Worm (Caenorhabditis elegans) whole organism, mixed stage, embryonic: ENCODE results near the gene Y38H6C.24.

ENCODE experiments used
- elt-1 ChIP-seq: sonication (generic microtip); optimal IDR thresholded peaks from 2 replicates; lab custom pipeline; 2017; ENCODE audit warnings: missing genetic modification characterization, mild to moderate bottlenecking, missing compliant biosample characterization, antibody characterized with exemption, moderate library complexity, borderline replicate concordance; ENCODE audit not compliant: insufficient read depth
- elt-3 ChIP-seq: fragments of 150-350 bp; optimal IDR thresholded peaks from 2 replicates; lab custom pipeline; 2014; ENCODE audit warnings: missing biosample characterization, missing genetic modification characterization
- ham-2 ChIP-seq: fragments of 200-800 bp; sonication (Bioruptor generic); optimal IDR thresholded peaks from 2 replicates; lab custom pipeline; 2018; ENCODE audit warnings: mild to moderate bottlenecking, missing genetic modification characterization, missing compliant biosample characterization
- mep-1 ChIP-seq: fragments of 150-350 bp; optimal IDR thresholded peaks from 2 replicates; lab custom pipeline; 2017; ENCODE audit warnings: missing biosample characterization, missing genetic modification reagents, missing genetic modification characterization, inconsistent platforms
- mls-2 ChIP-seq: sonication (generic microtip); optimal IDR thresholded peaks from 2 replicates; lab custom pipeline; 2016; ENCODE audit warnings: mild to moderate bottlenecking, missing genetic modification characterization, moderate library complexity, missing compliant biosample characterization
- nhr-76 ChIP-seq: sonication (generic microtip); optimal IDR thresholded peaks from 2 replicates; lab custom pipeline; 2017; ENCODE audit warnings: missing biosample characterization, missing genetic modification characterization
- unc-39 ChIP-seq: fragments of 150-350 bp; optimal IDR thresholded peaks from 2 replicates; lab custom pipeline; 2014; ENCODE audit warnings: missing biosample characterization, missing genetic modification characterization

DNA sequence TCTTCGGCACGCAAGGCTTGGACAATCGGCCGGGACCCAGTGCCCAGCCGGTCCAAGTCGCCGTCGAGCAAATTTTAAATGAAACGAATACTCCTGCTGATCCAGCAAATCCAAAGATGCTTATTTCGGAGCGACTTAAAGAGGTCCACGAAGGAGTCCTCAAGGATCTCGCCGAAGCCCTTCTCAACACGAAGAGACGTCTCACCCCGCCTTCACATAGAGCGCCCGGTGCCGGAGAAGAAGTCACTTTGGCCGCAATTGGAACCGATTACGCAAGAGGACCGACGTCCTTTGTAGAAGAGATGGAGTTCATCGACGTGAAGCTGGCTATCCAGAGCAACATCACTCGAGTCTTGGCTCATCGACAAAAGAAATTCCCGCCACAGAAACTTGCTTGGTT, 16.8 kb upstream of the Y38H6C.24 start:
- TF ChIP-seq elt-3 (tag; lab: Kevin White, UChicago) = no peak
- TF ChIP-seq mls-2 = no peak
- no peak for TF ChIP-seq unc-39 (tag; lab: Kevin White, UChicago)
- no peak for TF ChIP-seq mep-1 (tag; lab: Kevin White, UChicago)
- no peak for TF ChIP-seq nhr-76 (tag; lab: Kevin White, UChicago)
- TF ChIP-seq ham-2 (GFP tag; lab: Kevin White, UChicago) = no peak
- no peak for TF ChIP-seq elt-1
